Worm (Caenorhabditis elegans): ENCODE measurements around the gene ZK287.7.

- TF ChIP-seq elt-2 (tag; optimal IDR thresholded peaks at IDR 0.05) (no peak), F13H6.1 (tag; optimal IDR thresholded peaks at IDR 0.05) (no peak), eyg-1 (tag; optimal IDR thresholded peaks at IDR 0.05) (no peak), pqm-1 (tag; optimal IDR thresholded peaks at IDR 0.05) (no peak), fkh-10 (GFP tag; optimal IDR thresholded peaks at IDR 0.05) (no peak), zip-5 (tag; optimal IDR thresholded peaks at IDR 0.05) (no peak), ceh-22 (tag; optimal IDR thresholded peaks at IDR 0.05) (no peak), hlh-15 (tag; optimal IDR thresholded peaks at IDR 0.05) (no peak), ceh-18 (tag; optimal IDR thresholded peaks at IDR 0.05) (no peak), tbx-2 (tag; optimal IDR thresholded peaks at IDR 0.05) (no peak), sdc-2 (tag; optimal IDR thresholded peaks at IDR 0.05) (no peak), ama-1 (optimal IDR thresholded peaks at IDR 0.05) (no peak), ceh-34 (tag; optimal IDR thresholded peaks at IDR 0.05) (no peak)
Measured at ce11 chrV:9690728-9691127, 2.1 kb upstream of the ZK287.7 start.

Data from whole organism, late embryonic.